Worm (Caenorhabditis elegans): ENCODE data around the gene sax-7.

ce11 chrIV:8062359-8062758 lies at the start of gene sax-7:
- TF ChIP-seq ztf-29 (GFP tag; IDR thresholded peaks at IDR 0.05) = no peak
- TF ChIP-seq flt-1 (GFP tag; IDR thresholded peaks at IDR 0.05) = no peak
- TF ChIP-seq ref-1 (GFP tag; conservative IDR thresholded peaks at IDR 0.05) = no peak
- no peak for TF ChIP-seq ztf-23 (GFP tag; IDR thresholded peaks at IDR 0.05)
- no peak for TF ChIP-seq med-1 (GFP tag; optimal IDR thresholded peaks at IDR 0.05; ENCODE audit: insufficient read depth)
- TF ChIP-seq klf-2 (GFP tag; conservative IDR thresholded peaks at IDR 0.05) = no peak
